Worm (Caenorhabditis elegans) whole organism, L2 larva: ENCODE measurements around the gene pdhk-2.

Source experiments
- C34F6.9 ChIP-seq: fragments of 150-350 bp; optimal IDR thresholded peaks from 2 replicates; lab custom pipeline; 2014; ENCODE audit warnings: missing biosample characterization, missing genetic modification characterization
- F13H6.1 ChIP-seq: sonication (generic microtip); optimal IDR thresholded peaks from 2 replicates; lab custom pipeline; 2016; ENCODE audit warnings: missing genetic modification characterization, missing compliant biosample characterization
- R02D3.7 ChIP-seq: fragments of 150-350 bp; optimal IDR thresholded peaks from 2 replicates; lab custom pipeline; 2014; ENCODE audit warnings: missing biosample characterization, missing genetic modification characterization
- Y55F3AM.14 ChIP-seq: fragments of 200-800 bp; sonication (Bioruptor generic); optimal IDR thresholded peaks from 2 replicates; lab custom pipeline; 2018; ENCODE audit warnings: mild to moderate bottlenecking, missing genetic modification characterization, missing compliant biosample characterization
- ZK546.5 ChIP-seq: sonication (generic microtip); optimal IDR thresholded peaks from 2 replicates; lab custom pipeline; 2017; ENCODE audit warnings: missing biosample characterization, missing genetic modification characterization
- alr-1 ChIP-seq: fragments of 150-350 bp; optimal IDR thresholded peaks from 2 replicates; lab custom pipeline; 2014; ENCODE audit warnings: missing biosample characterization, missing genetic modification characterization
- aly-2 ChIP-seq: fragments of 150-350 bp; optimal IDR thresholded peaks from 2 replicates; lab custom pipeline; 2014; ENCODE audit warnings: missing biosample characterization, missing genetic modification characterization
- ama-1 ChIP-seq: fragments of 150-350 bp; optimal IDR thresholded peaks from 2 replicates; lab custom pipeline; 2018; ENCODE audit warnings: inconsistent platforms
- blmp-1 ChIP-seq: sonication (generic microtip); optimal IDR thresholded peaks from 2 replicates; lab custom pipeline; 2017; ENCODE audit warnings: missing genetic modification characterization, mild to moderate bottlenecking, missing compliant biosample characterization, antibody characterized with exemption, moderate library complexity; ENCODE audit not compliant: insufficient read depth
- ceh-16 ChIP-seq: fragments of 150-350 bp; optimal IDR thresholded peaks from 2 replicates; lab custom pipeline; 2014; ENCODE audit warnings: missing biosample characterization, missing genetic modification characterization
- crh-2 ChIP-seq: sonication (generic microtip); optimal IDR thresholded peaks from 2 replicates; lab custom pipeline; 2017; ENCODE audit warnings: missing biosample characterization, missing genetic modification characterization
- dmd-4 ChIP-seq: sonication (generic microtip); optimal IDR thresholded peaks from 2 replicates; lab custom pipeline; 2017; ENCODE audit warnings: missing biosample characterization, missing genetic modification characterization
- egl-27 ChIP-seq: sonication (generic microtip); optimal IDR thresholded peaks from 3 replicates; lab custom pipeline; 2017; ENCODE audit warnings: missing biosample characterization, missing genetic modification reagents, missing genetic modification characterization
- elt-1 ChIP-seq: fragments of 150-350 bp; optimal IDR thresholded peaks from 2 replicates; lab custom pipeline; 2014; ENCODE audit warnings: missing biosample characterization, missing genetic modification characterization
- fos-1 ChIP-seq: fragments of 150-350 bp; optimal IDR thresholded peaks from 2 replicates; lab custom pipeline; 2014; ENCODE audit warnings: missing biosample characterization, missing genetic modification characterization
- gmeb-1 ChIP-seq: fragments of 150-350 bp; optimal IDR thresholded peaks from 2 replicates; lab custom pipeline; 2014; ENCODE audit warnings: missing biosample characterization, missing genetic modification characterization
- lin-13 ChIP-seq: fragments of 150-350 bp; optimal IDR thresholded peaks from 2 replicates; lab custom pipeline; 2014; ENCODE audit warnings: missing biosample characterization, missing genetic modification reagents, missing genetic modification characterization
- lsy-2 ChIP-seq, 2 experiments: fragments of 150-350 bp in 1 of 2; sonication (generic microtip) in 1 of 2; optimal IDR thresholded peaks; 2 replicates each; lab custom pipeline; 2014 to 2017; ENCODE audit warnings: missing biosample characterization in 2 of 2, missing genetic modification characterization in 2 of 2
- mab-5 ChIP-seq: fragments of 150-350 bp; optimal IDR thresholded peaks from 2 replicates; lab custom pipeline; 2014; ENCODE audit warnings: missing biosample characterization, missing genetic modification characterization
- mbf-1 ChIP-seq: sonication (generic microtip); optimal IDR thresholded peaks from 2 replicates; lab custom pipeline; 2017; ENCODE audit warnings: missing biosample characterization, missing genetic modification characterization
- mdl-1 ChIP-seq, 2 experiments: fragments of 150-350 bp in 1 of 2; sonication (generic microtip) in 1 of 2; optimal IDR thresholded peaks; 2 replicates each; lab custom pipeline; 2017; ENCODE audit warnings: missing biosample characterization in 2 of 2, missing genetic modification characterization in 2 of 2
- nhr-10 ChIP-seq: sonication (generic microtip); optimal IDR thresholded peaks from 2 replicates; lab custom pipeline; 2017; ENCODE audit warnings: missing biosample characterization, missing genetic modification characterization
- nhr-11 ChIP-seq: fragments of 150-350 bp; optimal IDR thresholded peaks from 2 replicates; lab custom pipeline; 2014; ENCODE audit warnings: missing biosample characterization, missing genetic modification characterization
- nhr-129 ChIP-seq: fragments of 150-350 bp; optimal IDR thresholded peaks from 2 replicates; lab custom pipeline; 2014; ENCODE audit warnings: missing biosample characterization, missing genetic modification characterization
- nhr-21 ChIP-seq: fragments of 150-350 bp; optimal IDR thresholded peaks from 2 replicates; lab custom pipeline; 2014; ENCODE audit warnings: missing biosample characterization, missing genetic modification characterization
- nhr-23 ChIP-seq: fragments of 150-350 bp; optimal IDR thresholded peaks from 2 replicates; lab custom pipeline; 2014; ENCODE audit warnings: missing biosample characterization, missing genetic modification reagents, missing genetic modification characterization
- nhr-237 ChIP-seq: fragments of 150-350 bp; optimal IDR thresholded peaks from 2 replicates; lab custom pipeline; 2014; ENCODE audit warnings: missing biosample characterization, missing genetic modification characterization
- nhr-25 ChIP-seq: fragments of 150-350 bp; sonication (generic microtip); optimal IDR thresholded peaks from 3 replicates; lab custom pipeline; 2014; ENCODE audit warnings: missing biosample characterization, missing genetic modification characterization
- nhr-6 ChIP-seq: fragments of 150-350 bp; optimal IDR thresholded peaks from 2 replicates; lab custom pipeline; 2014; ENCODE audit warnings: missing biosample characterization, missing genetic modification characterization
- peb-1 ChIP-seq: fragments of 150-350 bp; optimal IDR thresholded peaks from 2 replicates; lab custom pipeline; 2014; ENCODE audit warnings: missing biosample characterization, missing genetic modification characterization
- sem-4 ChIP-seq: fragments of 150-350 bp; optimal IDR thresholded peaks from 2 replicates; lab custom pipeline; 2014; ENCODE audit warnings: missing biosample characterization, missing genetic modification reagents, missing genetic modification characterization
- sma-9 ChIP-seq, 2 experiments: fragments of 150-350 bp in 1 of 2; sonication (generic microtip) in 1 of 2; optimal IDR thresholded peaks; 2 replicates each; lab custom pipeline; 2014 to 2016; ENCODE audit warnings: missing genetic modification characterization in 2 of 2, mild to moderate bottlenecking in 1 of 2, missing biosample characterization in 1 of 2, missing compliant biosample characterization in 1 of 2, missing genetic modification reagents in 1 of 2, moderate library complexity in 1 of 2
- unc-55 ChIP-seq: fragments of 150-350 bp; sonication (generic microtip); optimal IDR thresholded peaks from 3 replicates; lab custom pipeline; 2014; ENCODE audit warnings: missing biosample characterization, missing genetic modification reagents, missing genetic modification characterization
- unc-62 ChIP-seq: fragments of 150-350 bp; optimal IDR thresholded peaks from 2 replicates; lab custom pipeline; 2014; ENCODE audit warnings: missing biosample characterization, missing genetic modification reagents, missing genetic modification characterization
- zag-1 ChIP-seq: fragments of 150-350 bp; optimal IDR thresholded peaks from 2 replicates; lab custom pipeline; 2014; ENCODE audit warnings: missing biosample characterization, missing genetic modification characterization
- ztf-11 ChIP-seq: sonication (generic microtip); optimal IDR thresholded peaks from 2 replicates; lab custom pipeline; 2017; ENCODE audit warnings: missing biosample characterization, missing genetic modification characterization
- ztf-4 ChIP-seq: fragments of 150-350 bp; optimal IDR thresholded peaks from 2 replicates; lab custom pipeline; 2014; ENCODE audit warnings: missing biosample characterization, missing genetic modification characterization

Gene pdhk-2

ce11 chrIII:8772428-8773027 is 31.3 kb upstream of the pdhk-2 start:
- TF ChIP-seq crh-2 (peak; percentile 61), C34F6.9 (tag; lab: Kevin White, UChicago) (peak; percentile 29), unc-55 (peak; percentile 1), nhr-21 (peak; percentile 35), nhr-237 (tag; lab: Kevin White, UChicago) (no peak), nhr-129 (tag; lab: Kevin White, UChicago) (peak; percentile 16), mab-5 (tag; lab: Kevin White, UChicago) (no peak), sma-9 (GFP tag; optimal IDR thresholded peaks at IDR 0.05; lab: Kevin White, UChicago) (peak; percentile 39), sma-9 (tag; optimal IDR thresholded peaks at IDR 0.05; lab: Kevin White, UChicago) (no peak), F13H6.1 (no peak), fos-1 (tag; lab: Kevin White, UChicago) (peak; percentile 50), blmp-1 (peak; percentile 56), unc-62 (no peak), lsy-2 (tag; optimal IDR thresholded peaks at IDR 0.05; lab: Kevin White, UChicago) (peak in 1 of 2 experiments; percentile 7)

ce11 chrIII:8771851-8772250 is 30.6 kb upstream of the pdhk-2 start, which contains the start of gene K02D10.3:
Gene K02D10.3 (minus strand): TSS chrIII:8771951.
- no peak for TF ChIP-seq nhr-21
- no peak for TF ChIP-seq ztf-4 (tag; lab: Kevin White, UChicago)
- no peak for TF ChIP-seq C34F6.9 (tag; lab: Kevin White, UChicago)
- TF ChIP-seq nhr-23 (tag; lab: Kevin White, UChicago) = no peak
- no peak for TF ChIP-seq nhr-25 (tag; lab: Kevin White, UChicago)
- no peak for TF ChIP-seq zag-1 (tag; lab: Kevin White, UChicago)
- no peak for TF ChIP-seq lin-13
- TF ChIP-seq mab-5 (tag; lab: Kevin White, UChicago) = no peak
- no peak for TF ChIP-seq nhr-6 (tag; lab: Kevin White, UChicago)
- TF ChIP-seq nhr-129 (tag; lab: Kevin White, UChicago) = no peak
- TF ChIP-seq mbf-1 (tag; lab: Kevin White, UChicago) = no peak
- TF ChIP-seq ceh-16 = no peak
- TF ChIP-seq nhr-10 = no peak

DNA sequence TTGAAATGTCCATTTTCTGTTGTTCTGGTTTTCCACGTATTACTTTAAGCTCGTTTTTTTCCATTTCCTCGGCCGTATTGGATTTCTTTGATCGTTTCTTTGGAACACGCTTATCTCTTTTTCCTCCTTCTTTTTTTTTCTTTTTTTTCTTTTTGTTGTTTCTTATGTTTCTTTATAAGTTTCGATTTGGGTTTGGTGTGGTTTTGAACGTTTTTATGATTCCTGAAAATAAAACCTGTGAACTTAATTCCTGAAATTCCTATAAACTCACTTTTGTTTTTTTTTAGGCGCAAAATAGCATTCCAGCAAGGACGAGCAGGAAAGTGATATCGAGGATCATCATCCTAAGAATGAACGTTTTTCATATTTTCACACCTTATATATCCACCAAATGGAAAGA is 29.9 kb upstream of the pdhk-2 start, which contains the start of gene K02D10.2:
TSS of gene K02D10.2 (minus strand) at position 101 of the 400 bp plus-strand sequence.
- TF ChIP-seq nhr-25 (tag; lab: Kevin White, UChicago) (no peak), sma-9 (GFP tag; optimal IDR thresholded peaks at IDR 0.05; lab: Kevin White, UChicago) (no peak), sma-9 (tag; optimal IDR thresholded peaks at IDR 0.05; lab: Kevin White, UChicago) (no peak), mbf-1 (tag; lab: Kevin White, UChicago) (no peak), Y55F3AM.14 (no peak), R02D3.7 (tag; lab: Kevin White, UChicago) (no peak), ZK546.5 (tag; lab: Kevin White, UChicago) (no peak), gmeb-1 (tag; lab: Kevin White, UChicago) (no peak), peb-1 (tag; lab: Kevin White, UChicago) (no peak), nhr-6 (tag; lab: Kevin White, UChicago) (no peak), mdl-1 (tag; optimal IDR thresholded peaks at IDR 0.05; lab: Kevin White, UChicago) (no peak), nhr-11 (tag; lab: Kevin White, UChicago) (no peak), egl-27 (tag; lab: Kevin White, UChicago) (no peak), alr-1 (tag; lab: Kevin White, UChicago) (no peak), ztf-4 (tag; lab: Kevin White, UChicago) (no peak), nhr-23 (tag; lab: Kevin White, UChicago) (no peak), sem-4 (tag; lab: Kevin White, UChicago) (no peak)
- TF ChIP-seq, all 48 proteins: peak for 0

DNA sequence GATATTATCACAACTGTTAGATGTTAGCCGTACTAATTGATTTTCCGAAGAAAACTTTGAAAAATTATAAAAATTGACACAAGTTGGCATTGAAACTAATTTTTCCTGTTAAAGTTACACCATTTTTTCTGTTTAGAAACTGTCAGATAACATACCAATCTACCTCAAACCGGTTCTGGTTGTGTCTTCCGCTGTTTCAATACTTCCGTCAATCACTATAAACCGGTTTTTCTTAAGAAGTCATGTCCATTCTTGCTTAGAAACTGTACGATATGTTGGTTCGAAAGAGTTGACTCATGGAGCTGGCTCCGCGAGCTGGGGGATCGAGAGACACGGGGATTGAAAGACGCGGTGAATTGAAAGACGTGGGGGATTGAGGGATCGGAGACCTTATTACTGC is 29.0 kb upstream of the pdhk-2 start:
- TF ChIP-seq nhr-25 (tag; lab: Kevin White, UChicago) = peak; percentile 48
- no peak for TF ChIP-seq ztf-11 (tag; lab: Kevin White, UChicago)
- TF ChIP-seq lin-13 = no peak

DNA sequence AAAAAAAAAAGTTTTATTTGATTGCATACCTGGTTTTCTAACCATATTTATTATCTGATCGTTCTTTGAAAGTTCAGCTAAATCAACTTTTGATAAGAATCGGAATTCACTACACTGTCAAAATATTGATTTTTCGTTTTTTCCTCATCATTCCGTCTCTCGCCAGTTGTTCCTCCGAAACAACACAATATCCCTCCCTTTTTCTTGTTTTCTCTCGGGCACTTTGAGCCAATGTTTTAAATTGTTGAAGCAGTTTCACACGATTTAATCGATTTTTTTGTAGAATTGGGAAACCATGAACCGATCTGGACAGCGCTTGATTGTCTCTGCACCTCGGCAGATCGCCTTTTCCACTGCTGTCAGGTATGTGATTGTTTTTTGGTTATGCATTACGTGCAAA is 28.0 kb upstream of the pdhk-2 start, which contains the start of gene K02D10.1:
TSS of gene K02D10.1 (plus strand) at position 284 of the 400 bp plus-strand sequence.
- no peak for TF ChIP-seq unc-62
- no peak for TF ChIP-seq aly-2 (tag; lab: Kevin White, UChicago)
- peak; percentile 2 for TF ChIP-seq ama-1 (lab: Kevin White, UChicago)
- TF ChIP-seq C34F6.9 (tag; lab: Kevin White, UChicago) = peak; percentile 12
- TF ChIP-seq gmeb-1 (tag; lab: Kevin White, UChicago) = no peak
- TF ChIP-seq nhr-10 = no peak
- TF ChIP-seq lsy-2 (tag; optimal IDR thresholded peaks at IDR 0.05; lab: Kevin White, UChicago) = no peak
- no peak for TF ChIP-seq dmd-4 (tag; lab: Kevin White, UChicago)
- no peak for TF ChIP-seq lin-13
- TF ChIP-seq elt-1 = no peak
